Worm (Caenorhabditis elegans) whole organism, young adult: ENCODE data around the gene pcp-1.

Experiments
- C17E4.6 ChIP-seq: fragments of 200-800 bp; sonication (Bioruptor generic); IDR thresholded peaks from 2 replicates; pipeline ENCODE4 v1.3.6; 2022; ENCODE audit warnings: missing genetic modification reagents, missing genetic modification characterization, missing compliant biosample characterization
- Y53G8AR.9 ChIP-seq: fragments of 200-800 bp; sonication (Bioruptor generic); conservative IDR thresholded peaks from 2 replicates; pipeline ENCODE4 v1.3.6; 2022; ENCODE audit warnings: missing genetic modification reagents, missing genetic modification characterization, missing compliant biosample characterization
- aptf-2 ChIP-seq: fragments of 200-800 bp; sonication (Bioruptor generic); conservative IDR thresholded peaks from 2 replicates; pipeline ENCODE4 v1.3.6; 2022; ENCODE audit warnings: missing genetic modification reagents, missing genetic modification characterization, missing compliant biosample characterization
- bed-1 ChIP-seq: fragments of 200-800 bp; sonication (Bioruptor generic); IDR thresholded peaks from 2 replicates; pipeline ENCODE4 v1.3.6; 2022; ENCODE audit warnings: missing genetic modification reagents, missing genetic modification characterization, missing compliant biosample characterization
- egrh-3 ChIP-seq: fragments of 200-800 bp; sonication (Bioruptor generic); IDR thresholded peaks from 2 replicates; pipeline ENCODE4 v1.3.6; 2022; ENCODE audit warnings: missing genetic modification reagents, missing genetic modification characterization, missing compliant biosample characterization
- him-1 ChIP-seq: sonication (generic microtip); optimal IDR thresholded peaks from 2 replicates; lab custom pipeline; 2016; ENCODE audit warnings: missing genotype, missing genetic modification reagents, missing genetic modification characterization, missing compliant biosample characterization
- lin-35 ChIP-seq, 3 experiments: fragments of 150-350 bp in 2 of 3; sonication (generic microtip) in 1 of 3; optimal IDR thresholded peaks; 2 replicates each; lab custom pipeline; 2014 to 2018; ENCODE audit warnings: missing biosample characterization in 3 of 3, missing genetic modification characterization in 3 of 3, missing genetic modification reagents in 3 of 3
- mes-4 ChIP-seq: sonication (generic microtip); optimal IDR thresholded peaks from 2 replicates; lab custom pipeline; 2016; ENCODE audit warnings: missing genotype, missing genetic modification characterization, missing compliant biosample characterization
- nfya-1 ChIP-seq: sonication (generic microtip); optimal IDR thresholded peaks from 2 replicates; lab custom pipeline; 2017; ENCODE audit warnings: antibody characterized with exemption, missing compliant biosample characterization, missing genetic modification characterization, borderline replicate concordance; ENCODE audit not compliant: insufficient read depth
- pbrm-1 ChIP-seq: fragments of 200-800 bp; sonication (Bioruptor generic); IDR thresholded peaks from 2 replicates; pipeline ENCODE4 v1.3.6; 2022; ENCODE audit warnings: missing genetic modification reagents, missing genetic modification characterization, missing compliant biosample characterization
- repo-1 ChIP-seq: sonication (generic microtip); optimal IDR thresholded peaks from 2 replicates; lab custom pipeline; 2017; ENCODE audit warnings: mild to moderate bottlenecking, missing genetic modification characterization, missing compliant biosample characterization
- snpc-4 ChIP-seq, 5 experiments: fragments of 150-350 bp in 1 of 5; sonication (generic microtip) in 4 of 5; optimal IDR thresholded peaks; 2 replicates each; lab custom pipeline; 2014 to 2018; ENCODE audit warnings: missing genetic modification characterization in 5 of 5, missing biosample characterization in 3 of 5, antibody characterized with exemption in 2 of 5, mild to moderate bottlenecking in 2 of 5, missing compliant biosample characterization in 2 of 5, missing genotype in 2 of 5, moderate library complexity in 2 of 5, missing genetic modification reagents in 1 of 5
- tlf-1 ChIP-seq: fragments of 200-800 bp; sonication (Bioruptor generic); optimal IDR thresholded peaks from 2 replicates; lab custom pipeline; 2018; ENCODE audit warnings: mild to moderate bottlenecking, missing genetic modification characterization, missing compliant biosample characterization
- zim-3 ChIP-seq: sonication (generic microtip); optimal IDR thresholded peaks from 2 replicates; lab custom pipeline; 2017; ENCODE audit warnings: mild to moderate bottlenecking, missing genetic modification characterization, moderate library complexity, missing compliant biosample characterization
- ztf-22 ChIP-seq: fragments of 200-800 bp; sonication (Bioruptor generic); optimal IDR thresholded peaks from 2 replicates; lab custom pipeline; 2018; ENCODE audit warnings: mild to moderate bottlenecking, missing genetic modification characterization, moderate library complexity, missing compliant biosample characterization

Gene pcp-1

DNA sequence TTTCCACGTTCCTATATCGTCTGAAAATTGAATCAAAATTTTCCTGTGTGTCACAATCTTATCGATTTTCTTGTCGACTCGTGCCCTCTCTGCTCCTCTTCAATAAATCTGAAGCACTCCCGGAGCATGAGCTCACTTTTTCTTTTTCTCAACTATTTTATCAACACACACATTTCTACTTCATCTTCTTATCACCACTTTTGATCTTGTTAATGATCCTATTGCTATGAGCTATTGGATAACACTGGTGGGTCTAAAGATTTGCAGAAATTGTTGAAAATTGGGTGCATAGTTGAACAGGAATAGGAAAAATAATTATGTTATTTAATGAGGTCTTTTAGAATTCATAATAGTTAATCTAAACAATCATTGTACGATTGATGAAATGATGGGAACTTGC is 46.5 kb downstream of the pcp-1 start:
- TF ChIP-seq bed-1 (GFP tag; lab: Robert Waterston, UW) (no peak), snpc-4 (GFP tag; optimal IDR thresholded peaks at IDR 0.05; lab: Kevin White, UChicago) (no peak), snpc-4 (tag; optimal IDR thresholded peaks at IDR 0.05; lab: Kevin White, UChicago) (no peak)

DNA sequence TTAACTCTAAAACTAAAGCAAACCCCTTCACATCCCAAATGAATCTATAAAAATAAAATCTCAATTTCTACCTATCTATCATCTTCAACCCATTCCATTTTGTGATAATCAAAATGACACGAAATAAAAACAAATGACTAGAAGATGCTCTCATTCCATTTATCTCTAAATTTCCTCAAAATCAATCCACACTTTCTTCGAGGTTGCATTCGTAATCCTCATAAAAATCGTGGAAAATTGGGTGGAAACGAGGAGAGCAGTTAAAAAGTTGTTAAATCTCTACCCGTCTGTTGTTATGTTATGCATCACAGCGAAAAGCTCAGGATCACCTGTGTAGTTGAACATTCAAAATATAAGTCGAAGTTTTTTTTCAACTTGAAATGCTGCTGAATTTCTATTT is 48.2 kb downstream of the pcp-1 start:
- no peak for TF ChIP-seq mes-4 (tag; lab: Kevin White, UChicago)
- no peak for TF ChIP-seq tlf-1 (GFP tag; lab: Kevin White, UChicago)
- TF ChIP-seq ztf-22 = no peak
- TF ChIP-seq C17E4.6 (GFP tag; lab: Robert Waterston, UW) = no peak
- no peak for TF ChIP-seq pbrm-1 (GFP tag; lab: Robert Waterston, UW)
- no peak for TF ChIP-seq him-1 (tag; lab: Kevin White, UChicago)
- TF ChIP-seq nfya-1 (tag; lab: Kevin White, UChicago) = no peak
- no peak for TF ChIP-seq egrh-3 (GFP tag; lab: Robert Waterston, UW)
- TF ChIP-seq aptf-2 (GFP tag; lab: Robert Waterston, UW) = no peak

DNA sequence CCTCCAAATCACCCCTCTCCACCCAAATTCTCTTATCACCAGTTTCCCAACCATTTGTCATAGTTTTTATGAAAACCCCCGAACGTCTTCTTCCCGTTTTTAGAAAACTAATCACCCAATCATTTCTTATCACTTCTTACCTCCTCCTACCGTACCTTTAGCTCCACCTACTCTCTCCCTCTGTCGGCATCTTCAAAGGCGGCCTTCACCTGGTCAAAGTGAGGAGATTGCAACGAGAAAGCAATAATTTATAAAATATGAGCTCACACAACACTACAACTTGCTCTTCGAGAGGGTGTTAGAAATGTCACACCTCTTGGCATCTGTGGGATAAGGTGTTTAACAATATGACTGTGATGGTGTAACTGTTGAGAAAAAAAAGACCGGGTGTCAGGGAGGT is 50.3 kb downstream of the pcp-1 start:
- TF ChIP-seq lin-35 (GFP tag; optimal IDR thresholded peaks at IDR 0.05; lab: Kevin White, UChicago) (no peak), repo-1 (no peak), Y53G8AR.9 (no peak), zim-3 (no peak)
